Fruit fly (Drosophila melanogaster): ENCODE measurements around the gene CG7091.

DNA sequence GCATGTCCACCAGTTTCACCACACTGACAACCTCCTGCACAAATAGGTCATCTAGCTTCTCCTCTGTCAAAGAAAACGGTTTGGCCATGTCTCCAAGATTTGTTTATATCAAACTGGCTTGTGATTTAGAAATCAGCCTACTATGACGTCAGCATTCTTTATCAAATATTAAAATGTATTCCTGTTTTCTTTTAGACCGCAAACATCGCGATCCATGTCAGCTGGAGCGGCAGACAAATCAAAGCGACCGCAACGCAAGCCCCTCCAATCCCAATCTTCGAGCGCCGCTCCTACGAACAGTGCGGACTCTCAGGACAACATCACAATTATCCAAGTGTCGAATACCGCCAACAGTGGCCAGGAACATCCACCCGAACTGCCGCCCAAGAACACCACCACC lies 10.6 kb downstream of the CG7091 start, which contains the start of gene CG14383:
- TF ChIP-seq ovo (GFP tag; optimal IDR thresholded peaks at IDR 0.05) (no peak), Mnt (GFP tag; optimal IDR thresholded peaks at IDR 0.05) (no peak), CG1620 (GFP tag; optimal IDR thresholded peaks at IDR 0.05) (no peak), pad (GFP tag; optimal IDR thresholded peaks at IDR 0.05) (no peak), toe (GFP tag; optimal IDR thresholded peaks at IDR 0.05) (no peak), tj (GFP tag; optimal IDR thresholded peaks at IDR 0.05) (no peak), kay (GFP tag; ENCODE audit: borderline replicate concordance) (no peak), Crg-1 (GFP tag; optimal IDR thresholded peaks at IDR 0.05) (no peak), cnc (optimal IDR thresholded peaks at IDR 0.05) (no peak), Clk (GFP tag; optimal IDR thresholded peaks at IDR 0.05) (no peak), bab1 (GFP tag; optimal IDR thresholded peaks at IDR 0.05) (no peak), CG14711 (tag; optimal IDR thresholded peaks at IDR 0.05) (no peak), CG12768 (GFP tag; optimal IDR thresholded peaks at IDR 0.05) (no peak), CG5204 (GFP tag; optimal IDR thresholded peaks at IDR 0.05) (no peak)

Measured in whole organism, adult.